Worm (Caenorhabditis elegans) whole organism, L1 larva: ENCODE data around the gene Y77E11A.8.

Experiments
- alr-1 ChIP-seq: fragments of 200-800 bp; sonication (Bioruptor generic); optimal IDR thresholded peaks from 2 replicates; lab custom pipeline; 2018; ENCODE audit warnings: borderline replicate concordance, mild to moderate bottlenecking, missing genetic modification characterization, missing compliant biosample characterization
- jun-1 ChIP-seq: fragments of 150-350 bp; optimal IDR thresholded peaks from 2 replicates; lab custom pipeline; 2014; ENCODE audit warnings: missing biosample characterization, missing genetic modification reagents, missing genetic modification characterization
- tbx-2 ChIP-seq: sonication (generic microtip); optimal IDR thresholded peaks from 2 replicates; lab custom pipeline; 2016; ENCODE audit warnings: missing genetic modification characterization, missing compliant biosample characterization
- unc-86 ChIP-seq: sonication (generic microtip); optimal IDR thresholded peaks from 2 replicates; lab custom pipeline; 2016; ENCODE audit warnings: missing genetic modification characterization, missing compliant biosample characterization

ce11 chrIV:1434554-1435089 lies 9.8 kb upstream of the Y77E11A.8 start, which contains the start of gene clp-6:
- TF ChIP-seq tbx-2: no peak
- no peak for TF ChIP-seq jun-1 (tag; lab: Kevin White, UChicago)
- TF ChIP-seq alr-1 (tag; lab: Kevin White, UChicago): no peak
- TF ChIP-seq unc-86 (tag; lab: Kevin White, UChicago): no peak
